Worm (Caenorhabditis elegans): Measurements from ENCODE around the gene math-9.

ce11 chrII:1886379-1886778 lies 4.2 kb downstream of the math-9 start, which contains the start of gene math-7:
- TF ChIP-seq ama-1 (optimal IDR thresholded peaks at IDR 0.05) = no peak
- TF ChIP-seq aha-1 (tag) = no peak
- TF ChIP-seq skn-1 (tag; optimal IDR thresholded peaks at IDR 0.05) = no peak
- TF ChIP-seq lin-39 (tag; optimal IDR thresholded peaks at IDR 0.05) = no peak
- TF ChIP-seq lin-29 (GFP tag; IDR thresholded peaks at IDR 0.05) = no peak
- TF ChIP-seq pha-4 (GFP tag; IDR thresholded peaks at IDR 0.05) = no peak
- TF ChIP-seq pha-4 (tag; optimal IDR thresholded peaks at IDR 0.05) = no peak
- no peak for TF ChIP-seq snpc-4 (tag; optimal IDR thresholded peaks at IDR 0.05)
- no peak for TF ChIP-seq pqm-1 (tag; optimal IDR thresholded peaks at IDR 0.05)
- TF ChIP-seq aly-2 (tag; optimal IDR thresholded peaks at IDR 0.05) = no peak
- no peak for TF ChIP-seq nhr-28 (tag; optimal IDR thresholded peaks at IDR 0.05)
- TF ChIP-seq lin-38 (GFP tag; IDR thresholded peaks at IDR 0.05) = no peak

All from whole organism, L4 larva.